Worm (Caenorhabditis elegans) whole organism, late embryonic: ENCODE results near the gene ain-1.

Source experiments
- C08G9.2 ChIP-seq: sonication (generic microtip); optimal IDR thresholded peaks from 2 replicates; lab custom pipeline; 2016; ENCODE audit warnings: mild to moderate bottlenecking, missing genetic modification characterization, moderate library complexity, missing compliant biosample characterization
- C38D4.7 ChIP-seq: fragments of 200-800 bp; sonication (Bioruptor generic); optimal IDR thresholded peaks from 2 replicates; lab custom pipeline; 2018; ENCODE audit warnings: mild to moderate bottlenecking, missing genetic modification characterization, moderate library complexity, missing compliant biosample characterization
- Y22D7AL.16 ChIP-seq: sonication (generic microtip); optimal IDR thresholded peaks from 2 replicates; lab custom pipeline; 2016; ENCODE audit warnings: missing genetic modification characterization, missing compliant biosample characterization
- ama-1 ChIP-seq: fragments of 150-350 bp; optimal IDR thresholded peaks from 2 replicates; lab custom pipeline; 2014
- ceh-14 ChIP-seq: sonication (generic microtip); optimal IDR thresholded peaks from 2 replicates; lab custom pipeline; 2016; ENCODE audit warnings: missing genotype, missing genetic modification characterization, missing compliant biosample characterization
- ceh-19 ChIP-seq: fragments of 200-800 bp; sonication (Bioruptor generic); optimal IDR thresholded peaks from 2 replicates; lab custom pipeline; 2018; ENCODE audit warnings: mild to moderate bottlenecking, missing genetic modification characterization, missing compliant biosample characterization
- ceh-24 ChIP-seq: sonication (generic microtip); optimal IDR thresholded peaks from 2 replicates; lab custom pipeline; 2016; ENCODE audit warnings: mild to moderate bottlenecking, missing genetic modification characterization, missing compliant biosample characterization
- ceh-30 ChIP-seq: fragments of 150-350 bp; optimal IDR thresholded peaks from 2 replicates; lab custom pipeline; 2014; ENCODE audit warnings: missing biosample characterization, missing genetic modification characterization
- ceh-34 ChIP-seq: sonication (generic microtip); optimal IDR thresholded peaks from 2 replicates; lab custom pipeline; 2016; ENCODE audit warnings: mild to moderate bottlenecking, missing genetic modification characterization, missing compliant biosample characterization
- ceh-6 ChIP-seq: fragments of 200-800 bp; sonication (Bioruptor generic); optimal IDR thresholded peaks from 2 replicates; lab custom pipeline; 2018; ENCODE audit warnings: mild to moderate bottlenecking, missing genetic modification characterization, missing compliant biosample characterization
- ceh-9 ChIP-seq: sonication (generic microtip); optimal IDR thresholded peaks from 2 replicates; lab custom pipeline; 2016; ENCODE audit warnings: mild to moderate bottlenecking, missing genetic modification characterization, inconsistent platforms, missing compliant biosample characterization
- che-1 ChIP-seq: sonication (generic microtip); optimal IDR thresholded peaks from 2 replicates; lab custom pipeline; 2016; ENCODE audit warnings: mild to moderate bottlenecking, missing genetic modification characterization, missing compliant biosample characterization
- dmd-4 ChIP-seq: sonication (generic microtip); optimal IDR thresholded peaks from 2 replicates; lab custom pipeline; 2016; ENCODE audit warnings: borderline replicate concordance, missing genetic modification characterization, missing compliant biosample characterization
- elt-2 ChIP-seq: sonication (generic microtip); optimal IDR thresholded peaks from 2 replicates; lab custom pipeline; 2016; ENCODE audit warnings: missing genetic modification reagents, missing genetic modification characterization, missing compliant biosample characterization
- elt-4 ChIP-seq: sonication (generic microtip); optimal IDR thresholded peaks from 2 replicates; lab custom pipeline; 2016; ENCODE audit warnings: missing genetic modification characterization, missing compliant biosample characterization
- eyg-1 ChIP-seq: sonication (generic microtip); optimal IDR thresholded peaks from 2 replicates; lab custom pipeline; 2016; ENCODE audit warnings: missing genotype, missing genetic modification characterization, missing compliant biosample characterization
- fax-1 ChIP-seq: sonication (generic microtip); optimal IDR thresholded peaks from 2 replicates; lab custom pipeline; 2016; ENCODE audit warnings: missing genotype, missing genetic modification characterization, missing compliant biosample characterization
- fkh-6 ChIP-seq: sonication (generic microtip); optimal IDR thresholded peaks from 2 replicates; lab custom pipeline; 2016; ENCODE audit warnings: missing genetic modification characterization, missing compliant biosample characterization
- gmeb-2 ChIP-seq: sonication (generic microtip); optimal IDR thresholded peaks from 2 replicates; lab custom pipeline; 2016; ENCODE audit warnings: missing genetic modification characterization, inconsistent platforms, missing compliant biosample characterization
- hlh-30 ChIP-seq: sonication (generic microtip); optimal IDR thresholded peaks from 2 replicates; lab custom pipeline; 2017; ENCODE audit warnings: antibody characterized with exemption, missing genetic modification characterization, missing compliant biosample characterization; ENCODE audit not compliant: insufficient read depth
- hlh-6 ChIP-seq: sonication (generic microtip); optimal IDR thresholded peaks from 2 replicates; lab custom pipeline; 2016; ENCODE audit warnings: missing genotype, missing genetic modification characterization, missing compliant biosample characterization
- hlh-8 ChIP-seq: sonication (generic microtip); optimal IDR thresholded peaks from 2 replicates; lab custom pipeline; 2016; ENCODE audit warnings: missing genotype, missing genetic modification characterization, missing compliant biosample characterization
- lim-6 ChIP-seq: sonication (generic microtip); optimal IDR thresholded peaks from 2 replicates; lab custom pipeline; 2016; ENCODE audit warnings: missing genetic modification characterization, missing compliant biosample characterization
- lin-11 ChIP-seq: fragments of 200-800 bp; sonication (Bioruptor generic); optimal IDR thresholded peaks from 2 replicates; lab custom pipeline; 2018; ENCODE audit warnings: mild to moderate bottlenecking, missing genetic modification characterization, missing compliant biosample characterization
- madf-2 ChIP-seq: sonication (generic microtip); optimal IDR thresholded peaks from 2 replicates; lab custom pipeline; 2017; ENCODE audit warnings: missing genetic modification characterization, missing compliant biosample characterization
- mec-3 ChIP-seq: sonication (generic microtip); optimal IDR thresholded peaks from 2 replicates; lab custom pipeline; 2016; ENCODE audit warnings: borderline replicate concordance, missing genetic modification characterization, missing compliant biosample characterization
- nhr-232 ChIP-seq: sonication (generic microtip); optimal IDR thresholded peaks from 2 replicates; lab custom pipeline; 2016; ENCODE audit warnings: missing genetic modification characterization, missing compliant biosample characterization
- npax-4 ChIP-seq: sonication (generic microtip); optimal IDR thresholded peaks from 2 replicates; lab custom pipeline; 2016; ENCODE audit warnings: missing genetic modification characterization, missing compliant biosample characterization
- pat-9 ChIP-seq: fragments of 200-800 bp; sonication (Bioruptor generic); optimal IDR thresholded peaks from 2 replicates; lab custom pipeline; 2018; ENCODE audit warnings: mild to moderate bottlenecking, missing genetic modification characterization, moderate library complexity, missing compliant biosample characterization
- pax-1 ChIP-seq: fragments of 150-350 bp; optimal IDR thresholded peaks from 2 replicates; lab custom pipeline; 2014; ENCODE audit warnings: missing biosample characterization, missing genetic modification characterization
- pha-2 ChIP-seq: sonication (generic microtip); optimal IDR thresholded peaks from 2 replicates; lab custom pipeline; 2017; ENCODE audit warnings: mild to moderate bottlenecking, missing genetic modification characterization, missing compliant biosample characterization
- pqm-1 ChIP-seq: sonication (generic microtip); optimal IDR thresholded peaks from 2 replicates; lab custom pipeline; 2016; ENCODE audit warnings: missing genetic modification characterization, missing compliant biosample characterization
- pros-1 ChIP-seq: fragments of 150-350 bp; optimal IDR thresholded peaks from 2 replicates; lab custom pipeline; 2014; ENCODE audit warnings: missing biosample characterization, missing genetic modification reagents, missing genetic modification characterization
- ref-2 ChIP-seq: sonication (generic microtip); optimal IDR thresholded peaks from 2 replicates; lab custom pipeline; 2016; ENCODE audit warnings: missing genetic modification characterization, missing compliant biosample characterization
- rnt-1 ChIP-seq: sonication (generic microtip); optimal IDR thresholded peaks from 2 replicates; lab custom pipeline; 2016; ENCODE audit warnings: missing genetic modification characterization, missing compliant biosample characterization
- sdc-2 ChIP-seq: sonication (generic microtip); optimal IDR thresholded peaks from 2 replicates; lab custom pipeline; 2016; ENCODE audit warnings: missing genotype, missing genetic modification characterization, missing compliant biosample characterization
- sox-2 ChIP-seq: fragments of 200-800 bp; sonication (Bioruptor generic); IDR thresholded peaks from 2 replicates; pipeline ENCODE4 v1.3.6; 2022; ENCODE audit warnings: missing genetic modification reagents, missing genetic modification characterization, missing compliant biosample characterization
- sox-4 ChIP-seq: sonication (generic microtip); optimal IDR thresholded peaks from 2 replicates; lab custom pipeline; 2017; ENCODE audit warnings: mild to moderate bottlenecking, missing genetic modification characterization, inconsistent platforms, missing compliant biosample characterization
- syd-9 ChIP-seq: sonication (generic microtip); optimal IDR thresholded peaks from 2 replicates; lab custom pipeline; 2016; ENCODE audit warnings: mild to moderate bottlenecking, missing genetic modification characterization, moderate library complexity, missing compliant biosample characterization
- tbx-7 ChIP-seq: sonication (generic microtip); optimal IDR thresholded peaks from 2 replicates; lab custom pipeline; 2016; ENCODE audit warnings: missing genotype, missing genetic modification characterization, missing compliant biosample characterization
- ttx-3 ChIP-seq: sonication (generic microtip); optimal IDR thresholded peaks from 2 replicates; lab custom pipeline; 2016; ENCODE audit warnings: missing genetic modification reagents, missing genetic modification characterization, missing compliant biosample characterization
- unc-55 ChIP-seq: sonication (generic microtip); optimal IDR thresholded peaks from 2 replicates; lab custom pipeline; 2017; ENCODE audit warnings: missing biosample characterization, missing genetic modification reagents, missing genetic modification characterization
- unc-86 ChIP-seq: sonication (generic microtip); optimal IDR thresholded peaks from 2 replicates; lab custom pipeline; 2016; ENCODE audit warnings: missing genetic modification characterization, missing compliant biosample characterization
- zip-5 ChIP-seq: sonication (generic microtip); optimal IDR thresholded peaks from 2 replicates; lab custom pipeline; 2016; ENCODE audit warnings: missing genetic modification characterization, missing compliant biosample characterization

The ain-1 gene

ce11 chrX:16597791-16598190 is 15.5 kb upstream of the ain-1 start:
- no peak for TF ChIP-seq pax-1 (tag; lab: Kevin White, UChicago)
- TF ChIP-seq nhr-232 = no peak
- TF ChIP-seq elt-2 (tag; lab: Kevin White, UChicago) = no peak
- TF ChIP-seq lim-6 (tag; lab: Kevin White, UChicago) = no peak
- TF ChIP-seq pros-1 (tag; lab: Kevin White, UChicago) = no peak
- TF ChIP-seq ceh-24 (tag; lab: Kevin White, UChicago) = no peak
- TF ChIP-seq ceh-14 = no peak
- TF ChIP-seq gmeb-2 (tag; lab: Kevin White, UChicago) = no peak
- no peak for TF ChIP-seq ceh-34 (tag; lab: Kevin White, UChicago)

- TF ChIP-seq madf-2 (tag; lab: Kevin White, UChicago) = no peak
- peak; percentile 14 for TF ChIP-seq C08G9.2 (tag; lab: Kevin White, UChicago)
- peak; percentile 15 for TF ChIP-seq lin-11
- TF ChIP-seq ceh-24 (tag; lab: Kevin White, UChicago) = no peak
- peak; percentile 25 for TF ChIP-seq pat-9 (tag; lab: Kevin White, UChicago)
- peak; percentile 8 for TF ChIP-seq tbx-7
- TF ChIP-seq pha-2 (tag; lab: Kevin White, UChicago) = peak; percentile 3
- no peak for TF ChIP-seq ama-1
- peak; percentile 53 for TF ChIP-seq elt-2 (tag; lab: Kevin White, UChicago)
- TF ChIP-seq pros-1 (tag; lab: Kevin White, UChicago) = no peak
- no peak for TF ChIP-seq eyg-1 (tag; lab: Kevin White, UChicago)
- TF ChIP-seq gmeb-2 (tag; lab: Kevin White, UChicago) = peak; percentile 49
- TF ChIP-seq sdc-2 (tag; lab: Kevin White, UChicago) = peak; percentile 38
- peak; percentile 65 for TF ChIP-seq che-1 (tag; lab: Kevin White, UChicago)
- TF ChIP-seq elt-4 (tag; lab: Kevin White, UChicago) = no peak
- peak; percentile 28 for TF ChIP-seq nhr-232
- TF ChIP-seq npax-4 (tag; lab: Kevin White, UChicago) = peak; percentile 1
- peak; percentile 27 for TF ChIP-seq Y22D7AL.16 (tag; lab: Kevin White, UChicago)
- peak; percentile 68 for TF ChIP-seq hlh-6 (tag; lab: Kevin White, UChicago)
- TF ChIP-seq unc-86 = peak; percentile 28
- TF ChIP-seq ceh-19 (GFP tag; lab: Kevin White, UChicago) = peak; percentile 55
- TF ChIP-seq ceh-34 (tag; lab: Kevin White, UChicago) = peak; percentile 61
- peak; percentile 70 for TF ChIP-seq ref-2 (tag; lab: Kevin White, UChicago)
- TF ChIP-seq sox-2 (GFP tag; lab: Robert Waterston, UW) = peak; percentile 59
- no peak for TF ChIP-seq unc-55 (GFP tag; lab: Kevin White, UChicago)
- no peak for TF ChIP-seq ceh-30
- peak; percentile 57 for TF ChIP-seq ceh-6 (GFP tag; lab: Kevin White, UChicago)
- TF ChIP-seq C38D4.7 (GFP tag; lab: Kevin White, UChicago) = peak; percentile 50
- TF ChIP-seq mec-3 (tag; lab: Kevin White, UChicago) = no peak
- TF ChIP-seq sox-4 (tag; lab: Kevin White, UChicago) = no peak
- TF ChIP-seq fax-1 = no peak
- TF ChIP-seq ceh-9 (tag; lab: Kevin White, UChicago) = no peak
- TF ChIP-seq hlh-30 = peak; percentile 39
- no peak for TF ChIP-seq syd-9 (tag; lab: Kevin White, UChicago)
Measured at ce11 chrX:16602457-16602856, 10.8 kb upstream of the ain-1 start, which contains the start of gene F59C12.4. Gene F59C12.4 (minus strand): TSS chrX:16602622.

ce11 chrX:16604096-16604495 is 9.2 kb upstream of the ain-1 start:
- TF ChIP-seq dmd-4 (tag; lab: Kevin White, UChicago) (no peak), C08G9.2 (tag; lab: Kevin White, UChicago) (no peak), pqm-1 (tag; lab: Kevin White, UChicago) (no peak), ttx-3 (tag; lab: Kevin White, UChicago) (no peak), hlh-30 (no peak), rnt-1 (tag; lab: Kevin White, UChicago) (no peak), gmeb-2 (tag; lab: Kevin White, UChicago) (no peak), Y22D7AL.16 (tag; lab: Kevin White, UChicago) (no peak), ceh-34 (tag; lab: Kevin White, UChicago) (no peak), hlh-8 (tag; lab: Kevin White, UChicago) (no peak), fkh-6 (no peak), mec-3 (tag; lab: Kevin White, UChicago) (no peak), sox-4 (tag; lab: Kevin White, UChicago) (no peak), zip-5 (no peak), ama-1 (no peak), ceh-6 (GFP tag; lab: Kevin White, UChicago) (no peak), pax-1 (tag; lab: Kevin White, UChicago) (no peak), npax-4 (tag; lab: Kevin White, UChicago) (no peak)
- TF ChIP-seq, all 69 proteins: peak for 0
